Worm (Caenorhabditis elegans) whole organism, L1 larva: ENCODE results near the gene pafo-1.

Experiments used
- C16A3.4 ChIP-seq: fragments of 150-350 bp; optimal IDR thresholded peaks from 2 replicates; lab custom pipeline; 2014; ENCODE audit warnings: missing biosample characterization, missing genetic modification characterization
- F16B12.6 ChIP-seq: fragments of 150-350 bp; optimal IDR thresholded peaks from 2 replicates; lab custom pipeline; 2014; ENCODE audit warnings: missing biosample characterization, missing genetic modification characterization
- Y116A8C.19 ChIP-seq: sonication (generic microtip); optimal IDR thresholded peaks from 2 replicates; lab custom pipeline; 2016; ENCODE audit warnings: missing compliant biosample characterization, missing genetic modification characterization, borderline replicate concordance
- ama-1 ChIP-seq: fragments of 150-350 bp; optimal IDR thresholded peaks from 2 replicates; lab custom pipeline; 2014
- blmp-1 ChIP-seq: fragments of 150-350 bp; optimal IDR thresholded peaks from 2 replicates; lab custom pipeline; 2014; ENCODE audit warnings: missing biosample characterization, missing genetic modification characterization
- ceh-63 ChIP-seq: fragments of 200-800 bp; sonication (Bioruptor generic); optimal IDR thresholded peaks from 2 replicates; lab custom pipeline; 2018; ENCODE audit warnings: mild to moderate bottlenecking, missing genetic modification characterization, missing compliant biosample characterization
- ceh-8 ChIP-seq: fragments of 200-800 bp; sonication (Bioruptor generic); optimal IDR thresholded peaks from 2 replicates; lab custom pipeline; 2018; ENCODE audit warnings: mild to moderate bottlenecking, missing genetic modification characterization, moderate library complexity, missing compliant biosample characterization
- ceh-82 ChIP-seq, 3 experiments: fragments of 150-350 bp in 1 of 3; sonication (generic microtip) in 2 of 3; optimal IDR thresholded peaks; 2 replicates each; lab custom pipeline; 2014 to 2017; ENCODE audit warnings: missing biosample characterization in 3 of 3, missing genetic modification characterization in 3 of 3
- ceh-88 ChIP-seq: fragments of 200-800 bp; sonication (Bioruptor generic); IDR thresholded peaks from 2 replicates; pipeline ENCODE4 v1.3.6; 2022; ENCODE audit warnings: missing genetic modification characterization, missing compliant biosample characterization
- dpl-1 ChIP-seq, 3 experiments: fragments of 150-350 bp in 2 of 3; sonication (generic microtip) in 1 of 3; optimal IDR thresholded peaks; 2 replicates each; lab custom pipeline; 2014 to 2017; ENCODE audit warnings: missing biosample characterization in 3 of 3, missing genetic modification characterization in 3 of 3, missing genetic modification reagents in 3 of 3
- efl-1 ChIP-seq, 4 experiments: fragments of 150-350 bp; optimal IDR thresholded peaks in 3 of 4; peaks in 1 of 4; 1 replicate in 1 of 4; 2 replicates in 3 of 4; lab custom pipeline; 2014; ENCODE audit warnings: missing biosample characterization in 2 of 4, missing genetic modification characterization in 2 of 4, missing genetic modification reagents in 2 of 4
- egl-13 ChIP-seq: sonication (generic microtip); optimal IDR thresholded peaks from 2 replicates; lab custom pipeline; 2016; ENCODE audit warnings: missing genotype, missing genetic modification reagents, missing genetic modification characterization, missing compliant biosample characterization
- elt-2 ChIP-seq: sonication (generic microtip); optimal IDR thresholded peaks from 2 replicates; lab custom pipeline; 2016; ENCODE audit warnings: missing genetic modification characterization, mild to moderate bottlenecking, inconsistent platforms, missing compliant biosample characterization, missing genetic modification reagents
- elt-3 ChIP-seq, 6 experiments: fragments of 150-350 bp in 1 of 6; sonication (generic microtip); optimal IDR thresholded peaks; 2 replicates each; lab custom pipeline; 2017 to 2018; ENCODE audit warnings: missing biosample characterization in 6 of 6, missing genetic modification characterization in 6 of 6, inconsistent platforms in 1 of 6
- grh-1 ChIP-seq: fragments of 200-800 bp; sonication (Bioruptor generic); IDR thresholded peaks from 2 replicates; pipeline ENCODE4 v1.3.6; 2022; ENCODE audit warnings: missing genetic modification reagents, missing genetic modification characterization, missing compliant biosample characterization
- hlh-17 ChIP-seq: fragments of 200-800 bp; sonication (Bioruptor generic); optimal IDR thresholded peaks from 2 replicates; lab custom pipeline; 2018; ENCODE audit warnings: missing genetic modification characterization, mild to moderate bottlenecking, missing compliant biosample characterization, moderate library complexity, borderline replicate concordance
- irx-1 ChIP-seq: sonication (generic microtip); optimal IDR thresholded peaks from 2 replicates; lab custom pipeline; 2016; ENCODE audit warnings: missing genetic modification characterization, missing compliant biosample characterization
- lin-15B ChIP-seq: fragments of 150-350 bp; sonication (generic microtip); optimal IDR thresholded peaks from 3 replicates; lab custom pipeline; 2014; ENCODE audit warnings: missing biosample characterization, missing genetic modification characterization
- lin-39 ChIP-seq: fragments of 150-350 bp; optimal IDR thresholded peaks from 2 replicates; lab custom pipeline; 2014; ENCODE audit warnings: missing biosample characterization, missing genetic modification reagents, missing genetic modification characterization
- mab-9 ChIP-seq: fragments of 200-800 bp; sonication (Bioruptor generic); IDR thresholded peaks from 2 replicates; pipeline ENCODE4 v1.3.6; 2022; ENCODE audit warnings: missing genetic modification reagents, missing genetic modification characterization, missing compliant biosample characterization
- mef-2 ChIP-seq: fragments of 150-350 bp; optimal IDR thresholded peaks from 2 replicates; lab custom pipeline; 2014; ENCODE audit warnings: missing biosample characterization, missing genetic modification characterization
- nhr-12 ChIP-seq: sonication (generic microtip); optimal IDR thresholded peaks from 2 replicates; lab custom pipeline; 2017; ENCODE audit warnings: missing biosample characterization, missing genetic modification characterization
- nhr-20 ChIP-seq: sonication (generic microtip); optimal IDR thresholded peaks from 2 replicates; lab custom pipeline; 2016; ENCODE audit warnings: mild to moderate bottlenecking, missing genetic modification characterization, missing compliant biosample characterization
- nhr-47 ChIP-seq: sonication (generic microtip); optimal IDR thresholded peaks from 2 replicates; lab custom pipeline; 2016; ENCODE audit warnings: mild to moderate bottlenecking, missing genetic modification characterization, moderate library complexity, missing compliant biosample characterization
- nhr-71 ChIP-seq: sonication (generic microtip); optimal IDR thresholded peaks from 2 replicates; lab custom pipeline; 2016; ENCODE audit warnings: mild to moderate bottlenecking, missing genetic modification characterization, moderate library complexity, missing compliant biosample characterization
- pax-3 ChIP-seq: fragments of 200-800 bp; sonication (Bioruptor generic); optimal IDR thresholded peaks from 2 replicates; lab custom pipeline; 2018; ENCODE audit warnings: mild to moderate bottlenecking, missing genetic modification characterization, moderate library complexity, missing compliant biosample characterization
- rnt-1 ChIP-seq: sonication (generic microtip); optimal IDR thresholded peaks from 2 replicates; lab custom pipeline; 2016; ENCODE audit warnings: mild to moderate bottlenecking, missing genetic modification characterization, moderate library complexity, missing compliant biosample characterization
- skn-1 ChIP-seq: fragments of 150-350 bp; optimal IDR thresholded peaks from 2 replicates; lab custom pipeline; 2014; ENCODE audit warnings: missing biosample characterization, missing genetic modification characterization
- snu-23 ChIP-seq: sonication (generic microtip); optimal IDR thresholded peaks from 2 replicates; lab custom pipeline; 2016; ENCODE audit warnings: missing genetic modification characterization, missing compliant biosample characterization
- sup-37 ChIP-seq: fragments of 200-800 bp; sonication (Bioruptor generic); optimal IDR thresholded peaks from 2 replicates; lab custom pipeline; 2018; ENCODE audit warnings: mild to moderate bottlenecking, missing genetic modification characterization, missing compliant biosample characterization
- unc-30 ChIP-seq: sonication (generic microtip); optimal IDR thresholded peaks from 2 replicates; lab custom pipeline; 2017; ENCODE audit warnings: missing biosample characterization, missing genetic modification characterization
- unc-62 ChIP-seq: fragments of 150-350 bp; optimal IDR thresholded peaks from 2 replicates; lab custom pipeline; 2014; ENCODE audit warnings: missing biosample characterization, missing genetic modification reagents, missing genetic modification characterization
- unc-86 ChIP-seq: sonication (generic microtip); optimal IDR thresholded peaks from 2 replicates; lab custom pipeline; 2016; ENCODE audit warnings: missing genetic modification characterization, missing compliant biosample characterization
- ztf-11 ChIP-seq, 2 experiments: sonication (generic microtip); optimal IDR thresholded peaks; 2 replicates each; lab custom pipeline; 2016 to 2017; ENCODE audit warnings: missing genetic modification characterization in 2 of 2, missing biosample characterization in 1 of 2, missing compliant biosample characterization in 1 of 2
- ztf-4 ChIP-seq: fragments of 150-350 bp; optimal IDR thresholded peaks from 2 replicates; lab custom pipeline; 2014; ENCODE audit warnings: missing biosample characterization, missing genetic modification characterization

pafo-1 gene

ce11 chrV:11486680-11487079 is 34.8 kb upstream of the pafo-1 start, which contains the start of gene T11F9.10 (continued):
- TF ChIP-seq nhr-47 (no peak), lin-39 (tag; lab: Kevin White, UChicago) (no peak), nhr-71 (tag; lab: Kevin White, UChicago) (no peak), ztf-11 (tag; optimal IDR thresholded peaks at IDR 0.05; lab: Kevin White, UChicago) (no peak)
- TF ChIP-seq, all 84 proteins: peak for 0

- no peak for TF ChIP-seq sup-37 (GFP tag; lab: Kevin White, UChicago)
- TF ChIP-seq lin-15B (tag; lab: Kevin White, UChicago): no peak
Observed at ce11 chrV:11488288-11488687, 33.2 kb upstream of the pafo-1 start.

ce11 chrV:11490382-11490781 is 31.1 kb upstream of the pafo-1 start, which contains the start of gene dhs-19:
Gene dhs-19, minus strand, starts transcription at chrV:11490482.
- TF ChIP-seq unc-62 (GFP tag; lab: Kevin White, UChicago): no peak
- TF ChIP-seq pax-3 (tag; lab: Kevin White, UChicago): no peak
- no peak for TF ChIP-seq ama-1 (lab: Kevin White, UChicago)
- no peak for TF ChIP-seq nhr-47
- TF ChIP-seq rnt-1 (tag; lab: Kevin White, UChicago): peak; percentile 20
- no peak for TF ChIP-seq efl-1 (optimal IDR thresholded peaks at IDR 0.05; lab: Kevin White, UChicago)
- no peak for TF ChIP-seq efl-1 (GFP tag; optimal IDR thresholded peaks at IDR 0.05 in 1 of 2; lab: Kevin White, UChicago)
- TF ChIP-seq egl-13 (tag; lab: Kevin White, UChicago): no peak
- TF ChIP-seq nhr-12 (tag; lab: Kevin White, UChicago): no peak
- no peak for TF ChIP-seq F16B12.6 (tag; lab: Kevin White, UChicago)
- no peak for TF ChIP-seq ceh-82 (tag; optimal IDR thresholded peaks at IDR 0.05; lab: Kevin White, UChicago)
- TF ChIP-seq C16A3.4: no peak
- no peak for TF ChIP-seq mab-9 (GFP tag; lab: Robert Waterston, UW)
- TF ChIP-seq snu-23 (GFP tag; lab: Kevin White, UChicago): no peak
- no peak for TF ChIP-seq ceh-88 (GFP tag; lab: Robert Waterston, UW)
- TF ChIP-seq skn-1 (tag; lab: Kevin White, UChicago): no peak
- no peak for TF ChIP-seq ceh-63 (GFP tag; lab: Kevin White, UChicago)
- no peak for TF ChIP-seq elt-3 (tag; optimal IDR thresholded peaks at IDR 0.05; lab: Kevin White, UChicago)
- TF ChIP-seq Y116A8C.19 (tag; lab: Kevin White, UChicago): no peak
- TF ChIP-seq blmp-1 (tag; lab: Kevin White, UChicago): peak; percentile 18
- no peak for TF ChIP-seq hlh-17 (GFP tag; lab: Kevin White, UChicago)
- TF ChIP-seq sup-37 (GFP tag; lab: Kevin White, UChicago): no peak
- no peak for TF ChIP-seq grh-1 (GFP tag; lab: Robert Waterston, UW)
- peak; percentile 21 for TF ChIP-seq nhr-20 (tag; lab: Kevin White, UChicago)
- no peak for TF ChIP-seq elt-2
- TF ChIP-seq mef-2 (tag; lab: Kevin White, UChicago): no peak
- TF ChIP-seq ztf-4 (tag; lab: Kevin White, UChicago): no peak

ce11 chrV:11492456-11492855 is 29.0 kb upstream of the pafo-1 start, which contains the start of gene T11F9.21:
Gene T11F9.21, plus strand, starts transcription at chrV:11492756.
- TF ChIP-seq unc-86 (tag; lab: Kevin White, UChicago): no peak
- TF ChIP-seq irx-1 (tag; lab: Kevin White, UChicago): no peak
- TF ChIP-seq pax-3 (tag; lab: Kevin White, UChicago): no peak

ce11 chrV:11496283-11496682 is 25.2 kb upstream of the pafo-1 start, which contains the start of gene htrl-1:
Gene htrl-1, minus strand, starts transcription at chrV:11496383.
- TF ChIP-seq ceh-8 (GFP tag; lab: Kevin White, UChicago): no peak
- TF ChIP-seq nhr-20 (tag; lab: Kevin White, UChicago): no peak
- no peak for TF ChIP-seq lin-15B (tag; lab: Kevin White, UChicago)
- TF ChIP-seq rnt-1 (tag; lab: Kevin White, UChicago): no peak
- TF ChIP-seq dpl-1 (GFP tag; optimal IDR thresholded peaks at IDR 0.05; lab: Kevin White, UChicago): no peak
- TF ChIP-seq unc-30 (tag; lab: Kevin White, UChicago): no peak
- TF ChIP-seq nhr-47: no peak
